Worm (Caenorhabditis elegans) whole organism, midembryonic: ENCODE results near the gene ZK512.11.

Source experiments
- T22C8.4 ChIP-seq: fragments of 200-800 bp; sonication (Bioruptor generic); IDR thresholded peaks from 2 replicates; pipeline ENCODE4 v1.3.6; 2022; ENCODE audit warnings: missing genetic modification characterization, missing compliant biosample characterization
- cog-1 ChIP-seq: sonication (generic microtip); optimal IDR thresholded peaks from 2 replicates; lab custom pipeline; 2016; ENCODE audit warnings: missing genetic modification characterization, missing compliant biosample characterization
- flt-1 ChIP-seq: fragments of 200-800 bp; sonication (Bioruptor generic); IDR thresholded peaks from 2 replicates; pipeline ENCODE4 v1.3.6; 2022; ENCODE audit warnings: missing genetic modification characterization, missing compliant biosample characterization
- med-1 ChIP-seq: sonication (generic microtip); optimal IDR thresholded peaks from 2 replicates; lab custom pipeline; 2017; ENCODE audit warnings: missing genetic modification characterization, mild to moderate bottlenecking, missing compliant biosample characterization, antibody characterized with exemption, missing genetic modification reagents; ENCODE audit not compliant: insufficient read depth
- ref-1 ChIP-seq: fragments of 200-800 bp; sonication (Bioruptor generic); conservative IDR thresholded peaks from 2 replicates; pipeline ENCODE4 v1.3.6; 2022; ENCODE audit warnings: missing genetic modification reagents, missing genetic modification characterization, missing compliant biosample characterization
- ztf-29 ChIP-seq: fragments of 200-800 bp; sonication (Bioruptor generic); IDR thresholded peaks from 2 replicates; pipeline ENCODE4 v1.3.6; 2022; ENCODE audit warnings: missing genetic modification reagents, missing genetic modification characterization, missing compliant biosample characterization

- TF ChIP-seq ztf-29 (GFP tag; lab: Robert Waterston, UW) (no peak), ref-1 (no peak), cog-1 (tag; lab: Kevin White, UChicago) (no peak), med-1 (GFP tag; lab: Kevin White, UChicago) (no peak), T22C8.4 (GFP tag; lab: Robert Waterston, UW) (no peak), flt-1 (GFP tag; lab: Robert Waterston, UW) (no peak)
These were observed 10.8 kb downstream of the ZK512.11 start, which contains the start of gene irld-34 for ce11 chrIII:9154766-9155165.
